Worm (Caenorhabditis elegans) whole organism, mixed stage, embryonic: ENCODE measurements around the gene Y45G5AM.3.

ENCODE experiments used
- cnd-1 ChIP-seq: fragments of 200-800 bp; sonication (Bioruptor generic); optimal IDR thresholded peaks from 2 replicates; lab custom pipeline; 2018; ENCODE audit warnings: mild to moderate bottlenecking, missing genetic modification characterization, missing compliant biosample characterization
- elt-3 ChIP-seq: fragments of 150-350 bp; optimal IDR thresholded peaks from 2 replicates; lab custom pipeline; 2014; ENCODE audit warnings: missing biosample characterization, missing genetic modification characterization
- pha-4 ChIP-seq: fragments of 150-350 bp; optimal IDR thresholded peaks from 2 replicates; lab custom pipeline; 2018; ENCODE audit warnings: missing biosample characterization, missing genetic modification reagents, missing genetic modification characterization

DNA sequence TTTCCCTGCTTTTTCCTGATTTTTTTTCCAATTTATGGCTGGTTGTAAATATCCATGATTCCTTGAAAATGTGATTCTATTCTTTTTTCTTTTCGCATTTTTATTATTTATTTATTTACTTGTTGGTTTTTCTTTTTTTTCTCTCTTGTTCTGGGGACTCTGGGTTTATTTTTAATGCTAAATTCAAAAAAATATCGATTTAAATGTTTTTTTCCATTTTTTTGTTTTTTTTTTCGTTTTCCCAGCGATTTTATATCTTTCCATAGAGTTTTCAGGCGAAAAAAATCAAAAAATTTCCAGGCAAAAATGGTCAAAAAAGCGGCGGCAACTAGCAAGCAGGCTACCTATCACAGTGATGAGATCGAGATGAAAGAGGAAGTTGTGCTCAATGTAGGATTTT is 34.8 kb downstream of the Y45G5AM.3 start, which contains the start of gene rpac-40:
- TF ChIP-seq pha-4 (no peak), cnd-1 (no peak), elt-3 (no peak)
